Worm (Caenorhabditis elegans) whole organism, L1 larva: Measurements from ENCODE around the gene lgc-48.

Source experiments
- C04F5.9 ChIP-seq: sonication (generic microtip); optimal IDR thresholded peaks from 2 replicates; lab custom pipeline; 2016; ENCODE audit warnings: missing genetic modification characterization, missing compliant biosample characterization
- C16A3.4 ChIP-seq: fragments of 150-350 bp; optimal IDR thresholded peaks from 2 replicates; lab custom pipeline; 2014; ENCODE audit warnings: missing biosample characterization, missing genetic modification characterization
- C34B4.2 ChIP-seq: sonication (generic microtip); optimal IDR thresholded peaks from 2 replicates; lab custom pipeline; 2017; ENCODE audit warnings: mild to moderate bottlenecking, missing genetic modification characterization, missing compliant biosample characterization
- F16B12.6 ChIP-seq: fragments of 150-350 bp; optimal IDR thresholded peaks from 2 replicates; lab custom pipeline; 2014; ENCODE audit warnings: missing biosample characterization, missing genetic modification characterization
- Y116A8C.19 ChIP-seq: sonication (generic microtip); optimal IDR thresholded peaks from 2 replicates; lab custom pipeline; 2016; ENCODE audit warnings: missing compliant biosample characterization, missing genetic modification characterization, borderline replicate concordance
- alr-1 ChIP-seq: fragments of 200-800 bp; sonication (Bioruptor generic); optimal IDR thresholded peaks from 2 replicates; lab custom pipeline; 2018; ENCODE audit warnings: borderline replicate concordance, mild to moderate bottlenecking, missing genetic modification characterization, missing compliant biosample characterization
- ama-1 ChIP-seq: fragments of 150-350 bp; optimal IDR thresholded peaks from 2 replicates; lab custom pipeline; 2014
- blmp-1 ChIP-seq: fragments of 150-350 bp; optimal IDR thresholded peaks from 2 replicates; lab custom pipeline; 2014; ENCODE audit warnings: missing biosample characterization, missing genetic modification characterization
- ceh-63 ChIP-seq: fragments of 200-800 bp; sonication (Bioruptor generic); optimal IDR thresholded peaks from 2 replicates; lab custom pipeline; 2018; ENCODE audit warnings: mild to moderate bottlenecking, missing genetic modification characterization, missing compliant biosample characterization
- ceh-88 ChIP-seq: fragments of 200-800 bp; sonication (Bioruptor generic); IDR thresholded peaks from 2 replicates; pipeline ENCODE4 v1.3.6; 2022; ENCODE audit warnings: missing genetic modification characterization, missing compliant biosample characterization
- ceh-90 ChIP-seq: sonication (generic microtip); optimal IDR thresholded peaks from 2 replicates; lab custom pipeline; 2016; ENCODE audit warnings: missing genetic modification characterization, missing compliant biosample characterization
- dsc-1 ChIP-seq: sonication (generic microtip); optimal IDR thresholded peaks from 2 replicates; lab custom pipeline; 2016; ENCODE audit warnings: mild to moderate bottlenecking, missing genetic modification characterization, missing compliant biosample characterization
- efl-1 ChIP-seq, 4 experiments: fragments of 150-350 bp; optimal IDR thresholded peaks in 3 of 4; peaks in 1 of 4; 1 replicate in 1 of 4; 2 replicates in 3 of 4; lab custom pipeline; 2014; ENCODE audit warnings: missing biosample characterization in 2 of 4, missing genetic modification characterization in 2 of 4, missing genetic modification reagents in 2 of 4
- efl-3 ChIP-seq: fragments of 200-800 bp; sonication (Bioruptor generic); optimal IDR thresholded peaks from 2 replicates; lab custom pipeline; 2018; ENCODE audit warnings: mild to moderate bottlenecking, missing genetic modification characterization, missing compliant biosample characterization
- egl-27 ChIP-seq, 2 experiments: fragments of 150-350 bp in 1 of 2; sonication (generic microtip); optimal IDR thresholded peaks; 3 replicates each; lab custom pipeline; 2017 to 2018; ENCODE audit warnings: missing biosample characterization in 2 of 2, missing genetic modification characterization in 2 of 2, missing genetic modification reagents in 2 of 2
- elt-2 ChIP-seq: sonication (generic microtip); optimal IDR thresholded peaks from 2 replicates; lab custom pipeline; 2016; ENCODE audit warnings: missing genetic modification characterization, mild to moderate bottlenecking, inconsistent platforms, missing compliant biosample characterization, missing genetic modification reagents
- elt-3 ChIP-seq, 6 experiments: fragments of 150-350 bp in 1 of 6; sonication (generic microtip); optimal IDR thresholded peaks; 2 replicates each; lab custom pipeline; 2017 to 2018; ENCODE audit warnings: missing biosample characterization in 6 of 6, missing genetic modification characterization in 6 of 6, inconsistent platforms in 1 of 6
- ets-5 ChIP-seq: fragments of 200-800 bp; sonication (Bioruptor generic); IDR thresholded peaks from 2 replicates; pipeline ENCODE4 v1.3.6; 2022; ENCODE audit warnings: missing genetic modification characterization, missing compliant biosample characterization
- fkh-10 ChIP-seq: sonication (generic microtip); optimal IDR thresholded peaks from 2 replicates; lab custom pipeline; 2017; ENCODE audit warnings: missing biosample characterization, missing genetic modification reagents, missing genetic modification characterization
- fkh-8 ChIP-seq: sonication (generic microtip); optimal IDR thresholded peaks from 2 replicates; lab custom pipeline; 2016; ENCODE audit warnings: mild to moderate bottlenecking, missing genetic modification characterization, missing compliant biosample characterization
- grh-1 ChIP-seq: fragments of 200-800 bp; sonication (Bioruptor generic); IDR thresholded peaks from 2 replicates; pipeline ENCODE4 v1.3.6; 2022; ENCODE audit warnings: missing genetic modification reagents, missing genetic modification characterization, missing compliant biosample characterization
- hpl-2 ChIP-seq: fragments of 150-350 bp; optimal IDR thresholded peaks from 2 replicates; lab custom pipeline; 2014; ENCODE audit warnings: missing biosample characterization, missing genetic modification reagents, missing genetic modification characterization
- irx-1 ChIP-seq: sonication (generic microtip); optimal IDR thresholded peaks from 2 replicates; lab custom pipeline; 2016; ENCODE audit warnings: missing genetic modification characterization, missing compliant biosample characterization
- isw-1 ChIP-seq: fragments of 200-800 bp; sonication (Bioruptor generic); IDR thresholded peaks from 2 replicates; pipeline ENCODE4 v1.3.6; 2022; ENCODE audit warnings: missing genetic modification characterization, missing compliant biosample characterization
- lin-13 ChIP-seq: fragments of 150-350 bp; optimal IDR thresholded peaks from 2 replicates; lab custom pipeline; 2014; ENCODE audit warnings: missing biosample characterization, missing genetic modification reagents, missing genetic modification characterization
- lin-14 ChIP-seq: fragments of 200-800 bp; sonication (Bioruptor generic); optimal IDR thresholded peaks from 2 replicates; lab custom pipeline; 2018; ENCODE audit warnings: mild to moderate bottlenecking, missing genetic modification characterization, moderate library complexity, missing compliant biosample characterization
- lir-3 ChIP-seq: sonication (generic microtip); optimal IDR thresholded peaks from 2 replicates; lab custom pipeline; 2016; ENCODE audit warnings: mild to moderate bottlenecking, missing genetic modification characterization, moderate library complexity, missing compliant biosample characterization; ENCODE audit not compliant: poor library complexity
- mep-1 ChIP-seq: fragments of 150-350 bp; optimal IDR thresholded peaks from 2 replicates; lab custom pipeline; 2014; ENCODE audit warnings: missing biosample characterization, missing genetic modification characterization
- nhr-20 ChIP-seq: sonication (generic microtip); optimal IDR thresholded peaks from 2 replicates; lab custom pipeline; 2016; ENCODE audit warnings: mild to moderate bottlenecking, missing genetic modification characterization, missing compliant biosample characterization
- nhr-28 ChIP-seq: fragments of 150-350 bp; optimal IDR thresholded peaks from 2 replicates; lab custom pipeline; 2014; ENCODE audit warnings: missing biosample characterization, missing genetic modification characterization
- nhr-47 ChIP-seq: sonication (generic microtip); optimal IDR thresholded peaks from 2 replicates; lab custom pipeline; 2016; ENCODE audit warnings: mild to moderate bottlenecking, missing genetic modification characterization, moderate library complexity, missing compliant biosample characterization
- nhr-77 ChIP-seq: fragments of 150-350 bp; optimal IDR thresholded peaks from 2 replicates; lab custom pipeline; 2014; ENCODE audit warnings: missing biosample characterization, missing genetic modification characterization
- nhr-84 ChIP-seq: sonication (generic microtip); optimal IDR thresholded peaks from 2 replicates; lab custom pipeline; 2017; ENCODE audit warnings: missing biosample characterization, missing genetic modification characterization
- nhr-85 ChIP-seq: sonication (generic microtip); peaks from one replicate; lab custom pipeline; 2016; ENCODE audit warnings: missing genetic modification characterization, inconsistent platforms, missing compliant biosample characterization
- nhr-90 ChIP-seq: sonication (generic microtip); optimal IDR thresholded peaks from 2 replicates; lab custom pipeline; 2016; ENCODE audit warnings: mild to moderate bottlenecking, missing genetic modification characterization, missing compliant biosample characterization; ENCODE audit not compliant: poor library complexity
- pag-3 ChIP-seq: sonication (generic microtip); optimal IDR thresholded peaks from 2 replicates; lab custom pipeline; 2017; ENCODE audit warnings: missing genetic modification characterization, mild to moderate bottlenecking, missing compliant biosample characterization, antibody characterized with exemption, borderline replicate concordance; ENCODE audit not compliant: insufficient read depth
- pax-3 ChIP-seq: fragments of 200-800 bp; sonication (Bioruptor generic); optimal IDR thresholded peaks from 2 replicates; lab custom pipeline; 2018; ENCODE audit warnings: mild to moderate bottlenecking, missing genetic modification characterization, moderate library complexity, missing compliant biosample characterization
- pqm-1 ChIP-seq: sonication (generic microtip); optimal IDR thresholded peaks from 3 replicates; lab custom pipeline; 2017; ENCODE audit warnings: missing biosample characterization, missing genetic modification characterization
- rnt-1 ChIP-seq: sonication (generic microtip); optimal IDR thresholded peaks from 2 replicates; lab custom pipeline; 2016; ENCODE audit warnings: mild to moderate bottlenecking, missing genetic modification characterization, moderate library complexity, missing compliant biosample characterization
- skn-1 ChIP-seq: fragments of 150-350 bp; optimal IDR thresholded peaks from 2 replicates; lab custom pipeline; 2014; ENCODE audit warnings: missing biosample characterization, missing genetic modification characterization
- snpc-4 ChIP-seq: fragments of 150-350 bp; optimal IDR thresholded peaks from 2 replicates; lab custom pipeline; 2014; ENCODE audit warnings: missing biosample characterization, missing genetic modification characterization
- sup-37 ChIP-seq: fragments of 200-800 bp; sonication (Bioruptor generic); optimal IDR thresholded peaks from 2 replicates; lab custom pipeline; 2018; ENCODE audit warnings: mild to moderate bottlenecking, missing genetic modification characterization, missing compliant biosample characterization
- tlp-1 ChIP-seq: fragments of 150-350 bp; optimal IDR thresholded peaks from 2 replicates; lab custom pipeline; 2014; ENCODE audit warnings: missing biosample characterization, missing genetic modification characterization
- unc-98 ChIP-seq: fragments of 200-800 bp; sonication (Bioruptor generic); IDR thresholded peaks from 2 replicates; pipeline ENCODE4 v1.3.6; 2022; ENCODE audit warnings: missing genetic modification characterization, missing compliant biosample characterization
- vab-15 ChIP-seq: sonication (generic microtip); optimal IDR thresholded peaks from 2 replicates; lab custom pipeline; 2017; ENCODE audit warnings: missing genotype, mild to moderate bottlenecking, missing genetic modification characterization, missing compliant biosample characterization
- xbp-1 ChIP-seq: sonication (generic microtip); optimal IDR thresholded peaks from 2 replicates; lab custom pipeline; 2016; ENCODE audit warnings: missing genetic modification characterization, missing compliant biosample characterization
- zag-1 ChIP-seq: fragments of 150-350 bp; optimal IDR thresholded peaks from 2 replicates; lab custom pipeline; 2014; ENCODE audit warnings: missing biosample characterization, missing genetic modification characterization
- ztf-11 ChIP-seq, 2 experiments: sonication (generic microtip); optimal IDR thresholded peaks; 2 replicates each; lab custom pipeline; 2016 to 2017; ENCODE audit warnings: missing genetic modification characterization in 2 of 2, missing biosample characterization in 1 of 2, missing compliant biosample characterization in 1 of 2
- ztf-4 ChIP-seq: fragments of 150-350 bp; optimal IDR thresholded peaks from 2 replicates; lab custom pipeline; 2014; ENCODE audit warnings: missing biosample characterization, missing genetic modification characterization

Gene lgc-48

DNA sequence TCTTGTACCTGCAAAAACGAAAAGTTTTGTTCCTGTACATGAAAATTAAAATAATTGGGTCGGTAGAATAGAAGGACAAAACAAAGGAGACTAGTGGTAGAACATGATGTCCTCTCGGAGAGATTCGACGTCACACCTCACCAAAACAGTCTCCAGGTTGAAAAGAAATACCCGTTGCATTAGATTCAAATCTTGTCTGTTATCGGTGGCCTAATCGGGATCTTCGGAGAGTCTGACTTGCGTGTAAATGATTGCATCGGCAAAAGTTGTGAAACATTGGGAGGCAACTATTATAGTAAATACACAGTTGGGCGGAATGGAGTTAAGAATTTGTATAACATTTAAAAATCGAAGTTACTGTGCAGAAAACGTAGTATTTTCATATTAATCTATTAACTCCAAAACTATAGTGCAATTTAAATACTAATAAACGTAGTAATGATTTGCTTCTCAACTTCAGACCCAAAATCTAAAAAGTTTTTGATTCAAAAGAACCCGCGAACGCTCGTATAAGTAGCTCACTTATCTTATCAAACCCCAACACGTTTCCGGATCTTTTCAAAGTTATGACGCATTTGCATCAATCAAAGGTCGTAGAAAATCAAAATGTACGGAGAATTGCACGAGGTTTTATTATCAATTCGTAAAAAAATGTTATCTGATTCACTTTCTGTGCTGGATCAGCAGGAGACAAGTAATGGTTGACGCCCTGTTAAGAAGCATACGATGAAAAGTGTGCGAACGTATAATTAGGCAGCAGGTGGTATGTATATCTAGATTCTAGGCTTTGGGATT lies 6.5 kb upstream of the lgc-48 start, which contains the start of gene nhr-168:
TSS of gene nhr-168 (minus strand) at position 486 of the 795 bp plus-strand sequence.
- TF ChIP-seq nhr-77 (no peak), skn-1 (tag; lab: Kevin White, UChicago) (no peak), nhr-20 (tag; lab: Kevin White, UChicago) (peak; percentile 5), grh-1 (peak; percentile 41), blmp-1 (tag; lab: Kevin White, UChicago) (peak; percentile 38), fkh-10 (no peak), nhr-28 (tag; lab: Kevin White, UChicago) (no peak), vab-15 (tag; lab: Kevin White, UChicago) (no peak), pax-3 (tag; lab: Kevin White, UChicago) (peak; percentile 39), hpl-2 (GFP tag; lab: Kevin White, UChicago) (no peak), lin-14 (GFP tag; lab: Kevin White, UChicago) (peak; percentile 68), rnt-1 (tag; lab: Kevin White, UChicago) (peak; percentile 12), nhr-85 (peak; percentile 88), elt-2 (tag; lab: Kevin White, UChicago) (peak; percentile 72)

DNA sequence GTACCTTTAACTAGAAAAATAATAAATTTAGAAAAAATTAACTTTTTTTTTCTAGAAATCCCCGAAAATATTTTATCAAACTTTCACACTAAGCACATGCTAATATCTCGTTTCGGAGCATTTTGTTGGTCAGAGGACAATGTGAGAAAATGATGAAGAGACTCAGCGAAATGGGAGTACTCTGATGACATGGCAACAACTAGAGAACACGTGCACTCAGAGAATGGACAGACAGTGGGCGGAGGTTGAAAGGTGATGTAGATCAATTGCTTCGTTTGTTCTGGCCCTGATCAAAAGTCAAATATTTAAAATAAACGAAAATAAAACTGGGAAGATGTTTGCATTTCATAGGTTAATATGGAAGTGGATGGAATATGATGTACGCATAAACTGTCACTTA lies 5.6 kb upstream of the lgc-48 start:
- TF ChIP-seq nhr-47, result no peak
- TF ChIP-seq dsc-1, result no peak
- no peak for TF ChIP-seq snpc-4
- no peak for TF ChIP-seq nhr-84
- peak; percentile 18 for TF ChIP-seq nhr-85
- no peak for TF ChIP-seq egl-27 (tag; optimal IDR thresholded peaks at IDR 0.05; lab: Kevin White, UChicago)
- no peak for TF ChIP-seq pag-3 (tag; lab: Kevin White, UChicago)
- TF ChIP-seq pqm-1 (tag; lab: Kevin White, UChicago), result no peak
- TF ChIP-seq hpl-2 (GFP tag; lab: Kevin White, UChicago), result no peak
- no peak for TF ChIP-seq alr-1
- no peak for TF ChIP-seq ceh-63 (GFP tag; lab: Kevin White, UChicago)
- no peak for TF ChIP-seq nhr-90 (tag; lab: Kevin White, UChicago)
- TF ChIP-seq isw-1, result no peak
- no peak for TF ChIP-seq efl-3 (GFP tag; lab: Kevin White, UChicago)
- TF ChIP-seq ceh-90, result no peak
- no peak for TF ChIP-seq ztf-11 (tag; optimal IDR thresholded peaks at IDR 0.05; lab: Kevin White, UChicago)
- no peak for TF ChIP-seq F16B12.6 (tag; lab: Kevin White, UChicago)
- no peak for TF ChIP-seq lin-13
- no peak for TF ChIP-seq lir-3 (tag; lab: Kevin White, UChicago)
- TF ChIP-seq ztf-4 (tag; lab: Kevin White, UChicago), result no peak
- no peak for TF ChIP-seq C04F5.9 (tag; lab: Kevin White, UChicago)
- TF ChIP-seq efl-1 (optimal IDR thresholded peaks at IDR 0.05; lab: Kevin White, UChicago), result no peak
- TF ChIP-seq efl-1 (GFP tag; optimal IDR thresholded peaks at IDR 0.05 in 1 of 2; lab: Kevin White, UChicago), result no peak
- no peak for TF ChIP-seq blmp-1 (tag; lab: Kevin White, UChicago)
- TF ChIP-seq C34B4.2 (tag; lab: Kevin White, UChicago), result no peak
- no peak for TF ChIP-seq ceh-88 (GFP tag; lab: Robert Waterston, UW)
- TF ChIP-seq xbp-1 (tag; lab: Kevin White, UChicago), result no peak
- no peak for TF ChIP-seq Y116A8C.19 (tag; lab: Kevin White, UChicago)
- peak; percentile 11 for TF ChIP-seq nhr-20 (tag; lab: Kevin White, UChicago)
- TF ChIP-seq tlp-1 (tag; lab: Kevin White, UChicago), result no peak
- no peak for TF ChIP-seq zag-1 (tag; lab: Kevin White, UChicago)
- TF ChIP-seq C16A3.4 (tag; lab: Kevin White, UChicago), result no peak
- TF ChIP-seq irx-1 (tag; lab: Kevin White, UChicago), result no peak
- TF ChIP-seq mep-1 (tag; lab: Kevin White, UChicago), result no peak
- no peak for TF ChIP-seq elt-3 (tag; optimal IDR thresholded peaks at IDR 0.05; lab: Kevin White, UChicago)
- peak; percentile 27 for TF ChIP-seq fkh-8 (tag; lab: Kevin White, UChicago)
- no peak for TF ChIP-seq unc-98
- no peak for TF ChIP-seq ets-5 (GFP tag; lab: Robert Waterston, UW)
- no peak for TF ChIP-seq ama-1
- TF ChIP-seq sup-37, result no peak
